Worm (Caenorhabditis elegans): ENCODE measurements around the gene fbxa-82.

fbxa-82 gene

ce11 chrV:15052368-15052767, at the start of gene fbxa-82, which contains the start of gene C25D7.5:
Gene fbxa-82, minus strand, starts transcription at chrV:15052530.
Gene C25D7.5, plus strand, starts transcription at chrV:15052650.
- TF ChIP-seq ceh-43 (GFP tag; optimal IDR thresholded peaks at IDR 0.05) (no peak), nhr-28 (tag; optimal IDR thresholded peaks at IDR 0.05) (no peak), elt-1 (tag; optimal IDR thresholded peaks at IDR 0.05; ENCODE audit: borderline replicate concordance, insufficient read depth) (no peak), nhr-76 (tag; optimal IDR thresholded peaks at IDR 0.05) (no peak), ham-2 (GFP tag; optimal IDR thresholded peaks at IDR 0.05) (no peak), sptf-1 (tag; optimal IDR thresholded peaks at IDR 0.05) (no peak), zip-8 (tag; optimal IDR thresholded peaks at IDR 0.05) (no peak), blmp-1 (tag; optimal IDR thresholded peaks at IDR 0.05) (no peak)

- TF ChIP-seq nhr-28 (tag; optimal IDR thresholded peaks at IDR 0.05) (no peak), elt-1 (tag; optimal IDR thresholded peaks at IDR 0.05; ENCODE audit: borderline replicate concordance, insufficient read depth) (peak; percentile 7), elt-3 (tag; optimal IDR thresholded peaks at IDR 0.05) (no peak), sem-2 (GFP tag; optimal IDR thresholded peaks at IDR 0.05) (no peak)
These were observed 47.1 kb upstream of the fbxa-82 start, which contains the start of gene C01G10.1 for ce11 chrV:15099447-15099846. Gene C01G10.1, plus strand, starts transcription at chrV:15099747.

- TF ChIP-seq bed-3 (GFP tag; optimal IDR thresholded peaks at IDR 0.05): no peak
- no peak for TF ChIP-seq elt-1 (tag; optimal IDR thresholded peaks at IDR 0.05; ENCODE audit: borderline replicate concordance, insufficient read depth)
- TF ChIP-seq ceh-83 (GFP tag; optimal IDR thresholded peaks at IDR 0.05): no peak
- TF ChIP-seq nhr-2 (tag; optimal IDR thresholded peaks at IDR 0.05): no peak
- TF ChIP-seq hlh-1 (tag; optimal IDR thresholded peaks at IDR 0.05): no peak
- no peak for TF ChIP-seq mls-2 (tag; optimal IDR thresholded peaks at IDR 0.05)
- no peak for TF ChIP-seq sptf-1 (tag; optimal IDR thresholded peaks at IDR 0.05)
- no peak for TF ChIP-seq tbx-8 (GFP tag; optimal IDR thresholded peaks at IDR 0.05)
- TF ChIP-seq elt-3 (tag; optimal IDR thresholded peaks at IDR 0.05): no peak
- TF ChIP-seq mab-5 (tag; optimal IDR thresholded peaks at IDR 0.05): no peak
These were observed 42.4 kb upstream of the fbxa-82 start, which contains the start of gene srx-78 for ce11 chrV:15094749-15095148. Gene srx-78, plus strand, starts transcription at chrV:15095049.

- TF ChIP-seq unc-120 (tag; optimal IDR thresholded peaks at IDR 0.05; ENCODE audit: poor library complexity, severe bottlenecking) (no peak), mab-5 (tag; optimal IDR thresholded peaks at IDR 0.05) (no peak), bed-3 (GFP tag; optimal IDR thresholded peaks at IDR 0.05) (no peak), ztf-11 (tag; optimal IDR thresholded peaks at IDR 0.05) (no peak), cnd-1 (tag; optimal IDR thresholded peaks at IDR 0.05) (no peak), snpc-4 (tag; optimal IDR thresholded peaks at IDR 0.05) (no peak), sem-2 (GFP tag; optimal IDR thresholded peaks at IDR 0.05) (no peak), ceh-43 (GFP tag; optimal IDR thresholded peaks at IDR 0.05) (no peak), nhr-76 (tag; optimal IDR thresholded peaks at IDR 0.05) (no peak), ceh-39 (tag; optimal IDR thresholded peaks at IDR 0.05) (no peak), lin-32 (GFP tag; optimal IDR thresholded peaks at IDR 0.05) (no peak), pha-4 (tag; optimal IDR thresholded peaks at IDR 0.05) (no peak), flh-1 (GFP tag; optimal IDR thresholded peaks at IDR 0.05) (no peak), mep-1 (tag; optimal IDR thresholded peaks at IDR 0.05) (no peak), elt-1 (tag; optimal IDR thresholded peaks at IDR 0.05; ENCODE audit: borderline replicate concordance, insufficient read depth) (no peak), blmp-1 (tag; optimal IDR thresholded peaks at IDR 0.05) (no peak), nhr-28 (tag; optimal IDR thresholded peaks at IDR 0.05) (no peak)
These were observed 40.3 kb upstream of the fbxa-82 start, which contains the start of gene txt-12 for ce11 chrV:15092666-15093065. Gene txt-12, plus strand, starts transcription at chrV:15092966.

ce11 chrV:15090457-15090856, 38.1 kb upstream of the fbxa-82 start, which contains the start of gene C01G10.17:
Gene C01G10.17, plus strand, starts transcription at chrV:15090757.
- TF ChIP-seq lsy-2 (tag; optimal IDR thresholded peaks at IDR 0.05) (no peak), mls-2 (tag; optimal IDR thresholded peaks at IDR 0.05) (no peak), ham-2 (GFP tag; optimal IDR thresholded peaks at IDR 0.05) (no peak), tbx-8 (GFP tag; optimal IDR thresholded peaks at IDR 0.05) (no peak), nhr-28 (tag; optimal IDR thresholded peaks at IDR 0.05) (no peak), nhr-2 (tag; optimal IDR thresholded peaks at IDR 0.05) (no peak), ces-1 (GFP tag; optimal IDR thresholded peaks at IDR 0.05) (no peak), zip-8 (tag; optimal IDR thresholded peaks at IDR 0.05) (no peak), flh-1 (GFP tag; optimal IDR thresholded peaks at IDR 0.05) (no peak), elt-3 (tag; optimal IDR thresholded peaks at IDR 0.05) (no peak), sem-2 (GFP tag; optimal IDR thresholded peaks at IDR 0.05) (no peak), mab-5 (tag; optimal IDR thresholded peaks at IDR 0.05) (no peak), cnd-1 (tag; optimal IDR thresholded peaks at IDR 0.05) (no peak), nhr-237 (tag; optimal IDR thresholded peaks at IDR 0.05) (no peak), mep-1 (tag; optimal IDR thresholded peaks at IDR 0.05) (no peak), snpc-4 (tag; optimal IDR thresholded peaks at IDR 0.05) (no peak), ceh-43 (GFP tag; optimal IDR thresholded peaks at IDR 0.05) (no peak), unc-39 (tag; optimal IDR thresholded peaks at IDR 0.05) (no peak), elt-1 (tag; optimal IDR thresholded peaks at IDR 0.05; ENCODE audit: borderline replicate concordance, insufficient read depth) (no peak), nhr-12 (tag; optimal IDR thresholded peaks at IDR 0.05) (no peak)

Data from whole organism, mixed stage, embryonic.